Fruit fly (Drosophila melanogaster) whole organism, pupa: ENCODE results near the gene CG14568.

ENCODE experiments used
- CG10348 ChIP-seq: fragments of 200-800 bp; sonication (Bioruptor generic); IDR thresholded peaks from 2 replicates; pipeline ENCODE4 v1.3.6; 2022; ENCODE audit warnings: missing biosample characterization, missing genetic modification characterization
- CG12605 ChIP-seq: fragments of 200-800 bp; sonication (Bioruptor generic); IDR thresholded peaks from 2 replicates; pipeline ENCODE4 v1.3.6; 2022; ENCODE audit warnings: missing biosample characterization, missing genetic modification characterization
- CG13204 ChIP-seq: fragments of 200-800 bp; sonication (Bioruptor generic); optimal IDR thresholded peaks from 2 replicates; lab custom pipeline; 2018; ENCODE audit warnings: missing biosample characterization, mild to moderate bottlenecking, missing genetic modification characterization, moderate library complexity
- CG14655 ChIP-seq: fragments of 200-800 bp; sonication (Bioruptor generic); optimal IDR thresholded peaks from 3 replicates; lab custom pipeline; 2017; ENCODE audit warnings: mild to moderate bottlenecking, missing biosample characterization, missing genetic modification reagents, missing genetic modification characterization
- CG15710 ChIP-seq: fragments of 200-800 bp; sonication (Bioruptor generic); optimal IDR thresholded peaks from 2 replicates; lab custom pipeline; 2018; ENCODE audit warnings: missing biosample characterization, mild to moderate bottlenecking, missing genetic modification characterization, moderate library complexity
- CG17806 ChIP-seq: fragments of 200-800 bp; sonication (Bioruptor generic); optimal IDR thresholded peaks from 2 replicates; lab custom pipeline; 2018; ENCODE audit warnings: missing biosample characterization, mild to moderate bottlenecking, missing genetic modification characterization, moderate library complexity
- CG32121 ChIP-seq: fragments of 200-800 bp; sonication (Bioruptor generic); IDR thresholded peaks from 2 replicates; pipeline ENCODE4 v1.3.6; 2022; ENCODE audit warnings: missing biosample characterization, missing genetic modification characterization
- CG34367 ChIP-seq: fragments of 200-800 bp; sonication (Bioruptor generic); optimal IDR thresholded peaks from 2 replicates; lab custom pipeline; 2018; ENCODE audit warnings: missing biosample characterization, mild to moderate bottlenecking, missing genetic modification characterization
- CG4496 ChIP-seq: fragments of 200-800 bp; sonication (Bioruptor generic); IDR thresholded peaks from 3 replicates; pipeline ENCODE4 v1.3.6; 2022; ENCODE audit warnings: missing biosample characterization, missing genetic modification characterization
- CG8159 ChIP-seq: fragments of 200-800 bp; sonication (Bioruptor generic); optimal IDR thresholded peaks from 3 replicates; lab custom pipeline; 2018; ENCODE audit warnings: missing biosample characterization, mild to moderate bottlenecking, missing genetic modification characterization, moderate library complexity
- CG8301 ChIP-seq: fragments of 200-800 bp; sonication (Bioruptor generic); optimal IDR thresholded peaks from 2 replicates; lab custom pipeline; 2018; ENCODE audit warnings: missing biosample characterization, mild to moderate bottlenecking, missing genetic modification characterization
- CG9948 ChIP-seq: fragments of 200-800 bp; sonication (Bioruptor generic); optimal IDR thresholded peaks from 2 replicates; lab custom pipeline; 2018; ENCODE audit warnings: missing biosample characterization, mild to moderate bottlenecking, missing genetic modification characterization, moderate library complexity
- D1 ChIP-seq: fragments of 200-800 bp; sonication (Bioruptor generic); optimal IDR thresholded peaks from 2 replicates; lab custom pipeline; 2018; ENCODE audit warnings: missing biosample characterization, mild to moderate bottlenecking, missing genetic modification characterization, moderate library complexity
- EcR ChIP-seq: fragments of 200-800 bp; sonication (Bioruptor generic); optimal IDR thresholded peaks from 3 replicates; lab custom pipeline; 2019; ENCODE audit warnings: missing biosample characterization, missing genetic modification characterization, mild to moderate bottlenecking, moderate library complexity, missing genetic modification reagents
- Ets98B ChIP-seq: fragments of 200-800 bp; sonication (Bioruptor generic); IDR thresholded peaks from 2 replicates; pipeline ENCODE4 v1.3.6; 2022; ENCODE audit warnings: missing biosample characterization, missing genetic modification characterization
- Pif1A ChIP-seq: fragments of 200-800 bp; sonication (Bioruptor generic); optimal IDR thresholded peaks from 3 replicates; lab custom pipeline; 2016; ENCODE audit warnings: missing biosample characterization, missing genetic modification characterization
- Pif1B ChIP-seq: fragments of 200-800 bp; sonication (Bioruptor generic); optimal IDR thresholded peaks from 3 replicates; lab custom pipeline; 2016; ENCODE audit warnings: missing biosample characterization, missing genetic modification characterization
- Snoo ChIP-seq: fragments of 200-800 bp; sonication (Bioruptor generic); optimal IDR thresholded peaks from 3 replicates; lab custom pipeline; 2017; ENCODE audit warnings: missing biosample characterization, mild to moderate bottlenecking, missing genetic modification characterization, inconsistent platforms
- fd96Ca ChIP-seq: fragments of 200-800 bp; sonication (Bioruptor generic); IDR thresholded peaks from 3 replicates; pipeline ENCODE4 v1.3.6; 2022; ENCODE audit warnings: missing biosample characterization, missing genetic modification characterization
- gl ChIP-seq: fragments of 200-800 bp; sonication (Bioruptor generic); optimal IDR thresholded peaks from 2 replicates; lab custom pipeline; 2018; ENCODE audit warnings: missing biosample characterization, mild to moderate bottlenecking, missing genetic modification characterization
- rn ChIP-seq: fragments of 200-800 bp; sonication (Bioruptor generic); IDR thresholded peaks from 2 replicates; pipeline ENCODE4 v1.3.6; 2022; ENCODE audit warnings: missing biosample characterization, missing genetic modification characterization

The CG14568 gene

DNA sequence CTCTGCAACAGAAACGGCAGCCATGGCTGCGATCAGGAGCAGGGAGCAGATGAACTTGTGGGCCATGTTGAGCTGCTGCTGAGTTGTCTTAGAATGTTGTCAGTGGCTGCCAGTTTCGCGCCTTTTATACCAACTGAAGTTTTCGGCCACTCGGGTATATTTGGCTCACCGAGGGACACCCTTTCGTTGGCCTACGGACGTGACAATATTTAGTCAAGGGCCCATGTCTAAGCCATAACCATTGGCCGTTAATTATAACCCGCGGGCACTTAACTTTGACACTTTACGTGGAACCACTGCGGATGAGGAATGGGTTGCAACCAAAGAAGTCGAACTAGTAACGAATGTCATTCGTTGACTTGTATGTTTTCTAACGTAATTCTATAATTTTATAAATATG, at the start of gene CG14568:
Gene CG14568, minus strand, starts transcription at position 101 of the 400 bp plus-strand sequence.
- TF ChIP-seq gl (tag; lab: Kevin White, UChicago) = no peak

DNA sequence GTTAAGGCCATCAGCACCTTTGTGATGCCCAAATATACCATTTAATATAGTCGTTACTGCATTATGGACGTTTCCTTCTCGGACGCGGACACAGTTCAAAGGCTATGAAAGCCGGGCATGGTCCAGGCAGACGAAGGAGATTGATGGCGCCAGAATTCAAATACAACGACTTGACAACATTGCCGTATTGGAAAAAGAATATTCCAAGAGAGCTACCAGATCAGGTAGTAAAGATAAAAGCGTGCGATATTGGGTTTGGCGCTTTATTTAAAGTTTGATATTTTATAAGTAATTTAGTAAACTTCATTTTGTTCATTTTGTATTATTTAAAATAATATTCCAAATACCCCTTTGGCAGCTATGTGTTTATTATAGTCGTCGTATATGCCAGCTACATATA, 40.6 kb upstream of the CG14568 start:
- TF ChIP-seq CG34367 (tag; lab: Kevin White, UChicago) = no peak
- peak; percentile 1 for TF ChIP-seq D1 (tag; lab: Kevin White, UChicago)
- no peak for TF ChIP-seq CG8159 (tag; lab: Kevin White, UChicago)
- no peak for TF ChIP-seq gl (tag; lab: Kevin White, UChicago)

DNA sequence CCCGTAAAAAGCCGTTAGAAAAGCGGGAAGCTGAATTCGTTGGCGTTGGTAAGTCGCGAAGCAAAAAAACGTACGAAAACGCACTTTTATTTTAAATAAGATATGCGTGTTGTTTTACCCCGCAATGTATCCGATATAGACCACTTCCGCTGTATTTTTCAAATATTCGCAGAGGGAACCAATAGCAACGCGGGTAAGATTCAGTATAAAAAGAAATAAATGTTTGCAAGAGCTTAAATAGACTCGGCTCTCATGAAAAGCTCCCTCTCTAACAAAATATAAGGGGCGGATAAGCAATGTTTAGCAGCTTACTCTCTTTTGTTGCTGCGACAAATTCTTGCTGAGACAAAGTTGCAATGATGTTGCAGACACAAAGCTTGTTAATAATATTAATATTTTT, 37.0 kb upstream of the CG14568 start, which contains the start of gene Syn1:
Gene Syn1, minus strand, starts transcription at position 207 of the 400 bp plus-strand sequence.
- no peak for TF ChIP-seq Pif1A
- TF ChIP-seq CG12605 (GFP tag; lab: Robert Waterston, UW) = peak; percentile 51
- TF ChIP-seq rn (GFP tag; lab: Robert Waterston, UW) = no peak
- no peak for TF ChIP-seq CG10348
- 0 out of 2 replicates have a peak, but pooled peaks have one; percentile 19 for TF ChIP-seq Ets98B (GFP tag; lab: Robert Waterston, UW)
- TF ChIP-seq CG4496 (GFP tag; lab: Robert Waterston, UW) = peak; percentile 41; the same call in 2 of the 3 replicates

DNA sequence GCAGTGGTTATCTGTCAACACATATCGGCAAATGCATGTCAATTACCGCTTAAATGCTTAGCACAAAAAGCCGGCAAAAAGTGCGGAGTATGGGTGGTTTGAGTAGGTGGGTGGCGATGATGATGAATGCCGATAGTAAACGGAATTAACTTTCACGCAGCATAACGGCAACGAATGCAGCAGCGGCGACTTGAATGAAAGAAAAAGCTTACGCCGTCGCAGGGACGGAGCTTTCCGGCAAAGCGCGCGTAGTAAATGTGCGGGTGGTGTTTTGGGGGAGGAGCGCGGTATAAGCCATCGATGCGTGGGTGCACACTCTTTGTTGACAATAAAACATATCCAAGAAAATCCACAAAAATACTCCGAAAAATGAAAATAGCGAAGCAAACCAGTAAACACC, 36.2 kb upstream of the CG14568 start, which contains the start of gene CG7370:
Gene CG7370, plus strand, starts transcription at position 301 of the 400 bp plus-strand sequence.
- no peak for TF ChIP-seq CG13204 (GFP tag; lab: Kevin White, UChicago)
- TF ChIP-seq, all 21 proteins: peak for 0

DNA sequence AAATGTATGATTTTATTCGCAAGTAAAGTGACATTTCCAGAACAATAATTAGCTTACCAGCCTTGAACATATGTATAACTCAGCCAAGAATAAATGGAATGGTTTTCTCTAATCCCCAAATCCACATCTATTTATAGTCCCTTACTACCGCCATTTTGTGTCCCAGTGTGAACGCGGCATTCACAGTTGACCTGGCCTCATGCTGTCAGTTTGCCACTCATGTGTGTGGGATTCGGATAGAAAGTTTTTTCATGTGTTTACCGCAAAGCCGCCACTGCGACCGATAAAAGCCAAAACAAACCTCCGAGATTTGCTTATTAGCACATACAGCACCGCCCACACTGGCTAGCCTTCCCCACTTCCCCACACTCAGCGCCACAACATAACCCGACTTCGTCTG, 32.6 kb upstream of the CG14568 start:
- TF ChIP-seq Pif1B (GFP tag; lab: Kevin White, UChicago) = no peak
- no peak for TF ChIP-seq CG12605 (GFP tag; lab: Robert Waterston, UW)
- TF ChIP-seq Pif1A = no peak
- TF ChIP-seq CG10348 = no peak
- no peak for TF ChIP-seq CG9948
- no peak for TF ChIP-seq CG15710 (tag; lab: Kevin White, UChicago)
- TF ChIP-seq D1 (tag; lab: Kevin White, UChicago) = no peak
- no peak for TF ChIP-seq rn (GFP tag; lab: Robert Waterston, UW)
- TF ChIP-seq CG8159 (tag; lab: Kevin White, UChicago) = no peak
- TF ChIP-seq CG32121 (GFP tag; lab: Robert Waterston, UW) = no peak
- TF ChIP-seq gl (tag; lab: Kevin White, UChicago) = no peak

DNA sequence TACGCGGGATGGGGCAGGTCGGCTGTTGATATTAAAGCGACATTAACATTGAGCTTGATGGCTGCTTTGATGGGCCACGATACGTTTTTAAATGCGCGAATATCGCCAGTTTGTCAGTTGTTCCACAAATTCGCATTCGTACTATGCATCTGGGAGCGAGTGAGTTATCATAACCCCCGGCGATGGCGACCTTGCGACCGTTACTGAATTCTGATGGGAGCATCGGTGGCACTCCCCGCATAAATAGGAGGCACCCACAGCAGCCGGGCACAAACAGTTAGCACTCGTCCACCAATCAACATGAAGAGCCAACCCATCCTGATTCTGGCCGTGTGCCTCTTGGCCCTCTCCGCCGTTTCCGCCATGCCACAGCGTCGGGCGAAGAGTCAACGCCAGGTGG, 23.6 kb upstream of the CG14568 start, which contains the start of gene CG14564:
Gene CG14564, plus strand, starts transcription at position 301 of the 400 bp plus-strand sequence.
- no peak for TF ChIP-seq Pif1B (GFP tag; lab: Kevin White, UChicago)
- TF ChIP-seq D1 (tag; lab: Kevin White, UChicago) = no peak
- TF ChIP-seq CG4496 (GFP tag; lab: Robert Waterston, UW) = no peak
- no peak for TF ChIP-seq Ets98B (GFP tag; lab: Robert Waterston, UW)
- no peak for TF ChIP-seq CG34367 (tag; lab: Kevin White, UChicago)
- TF ChIP-seq fd96Ca = no peak
- TF ChIP-seq CG8159 (tag; lab: Kevin White, UChicago) = no peak
- no peak for TF ChIP-seq rn (GFP tag; lab: Robert Waterston, UW)
- no peak for TF ChIP-seq Snoo (tag; lab: Kevin White, UChicago)
- TF ChIP-seq CG8301 = no peak
- TF ChIP-seq EcR (GFP tag; lab: Kevin White, UChicago) = no peak
- no peak for TF ChIP-seq Pif1A
- TF ChIP-seq CG10348 = no peak
- TF ChIP-seq CG17806 (tag; lab: Kevin White, UChicago) = no peak
- TF ChIP-seq CG14655 (GFP tag; lab: Kevin White, UChicago) = no peak

DNA sequence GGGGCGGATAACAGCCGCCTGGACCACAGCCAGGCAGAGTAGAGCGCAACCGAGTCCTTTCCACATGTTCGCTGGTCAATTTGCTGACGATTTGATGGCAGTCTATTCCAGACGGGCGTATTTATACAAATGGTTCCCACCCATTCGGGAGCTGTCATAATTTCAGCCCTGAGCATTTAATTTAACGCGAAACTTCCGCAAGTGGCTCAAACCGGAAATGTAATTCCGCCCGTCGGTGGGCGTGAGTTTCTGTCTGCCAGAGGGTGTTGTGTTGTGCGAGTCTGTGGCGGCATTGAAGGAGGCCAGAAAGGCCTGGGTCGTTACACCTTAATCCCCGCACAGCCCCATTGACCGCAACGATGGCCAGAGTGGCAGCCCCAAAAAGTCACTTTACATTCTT, 10.9 kb upstream of the CG14568 start, which contains the start of gene CG14565:
Gene CG14565, minus strand, starts transcription at position 101 of the 400 bp plus-strand sequence.
- no peak for TF ChIP-seq Ets98B (GFP tag; lab: Robert Waterston, UW)
- TF ChIP-seq CG4496 (GFP tag; lab: Robert Waterston, UW) = no peak
- TF ChIP-seq CG8301 = no peak
- no peak for TF ChIP-seq fd96Ca
- no peak for TF ChIP-seq CG32121 (GFP tag; lab: Robert Waterston, UW)
- TF ChIP-seq, all 21 proteins: peak for 0

DNA sequence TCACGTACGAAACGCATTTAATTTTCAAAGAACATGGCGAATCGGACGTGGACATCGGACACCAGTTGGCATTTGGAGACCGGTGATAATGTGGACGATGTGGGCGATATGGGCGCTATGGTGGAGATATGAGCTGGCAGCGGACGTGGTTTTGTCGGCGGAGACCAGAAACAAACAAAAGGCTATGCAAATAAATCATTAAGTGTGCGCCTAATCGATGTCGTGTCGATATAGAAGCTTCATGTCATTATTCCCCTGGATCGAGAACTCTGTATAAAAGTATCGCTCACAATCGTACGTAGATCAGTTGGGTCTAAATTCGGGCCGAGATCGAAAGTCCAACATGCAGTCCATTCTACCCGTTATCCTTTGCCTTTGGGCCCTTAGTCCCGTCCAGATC, 7.9 kb upstream of the CG14568 start, which contains the start of gene CG14572:
Gene CG14572, plus strand, starts transcription at position 301 of the 400 bp plus-strand sequence.
- TF ChIP-seq CG13204 (GFP tag; lab: Kevin White, UChicago) (no peak), CG17806 (tag; lab: Kevin White, UChicago) (no peak), CG8159 (tag; lab: Kevin White, UChicago) (no peak), CG34367 (tag; lab: Kevin White, UChicago) (no peak)
- TF ChIP-seq, all 21 proteins: peak for 0
